Fruit fly (Drosophila melanogaster) whole organism: ENCODE measurements around the gene Marf.

Experiments
- CG8478 ChIP-seq: fragments of >200 bp; optimal IDR thresholded peaks from 2 replicates; lab custom pipeline; 2018; ENCODE audit warnings: inconsistent platforms
- Dll ChIP-seq: fragments of >200 bp; optimal IDR thresholded peaks from 2 replicates; lab custom pipeline; 2017
- EcR ChIP-seq, 2 experiments: fragments of >200 bp; optimal IDR thresholded peaks; 2 replicates each; lab custom pipeline; 2017; ENCODE audit warnings: missing biosample characterization in 2 of 2, missing genetic modification characterization in 2 of 2, missing genetic modification reagents in 2 of 2
- pan ChIP-seq: fragments of >200 bp; optimal IDR thresholded peaks from 2 replicates; lab custom pipeline; 2017
- psq ChIP-seq: fragments of >200 bp; optimal IDR thresholded peaks from 2 replicates; lab custom pipeline; 2017
- usp ChIP-seq: fragments of >200 bp; optimal IDR thresholded peaks from 2 replicates; lab custom pipeline; 2017; ENCODE audit warnings: missing biosample characterization, missing genetic modification characterization, mixed read lengths

dm6 chrX:6340593-6341068 is 25.1 kb upstream of the Marf start:
- TF ChIP-seq CG8478, result no peak
- no peak for TF ChIP-seq psq (lab: Kevin White, UChicago)
- TF ChIP-seq Dll (lab: Kevin White, UChicago), result no peak
- TF ChIP-seq usp, result no peak
- TF ChIP-seq EcR (GFP tag; optimal IDR thresholded peaks at IDR 0.05; lab: Kevin White, UChicago), result no peak
- no peak for TF ChIP-seq pan (lab: Kevin White, UChicago)
